Fruit fly (Drosophila melanogaster) whole organism, prepupa: ENCODE measurements around the gene CG3698.

Experiments used
- Blimp-1 ChIP-seq: fragments of 200-800 bp; sonication (Bioruptor generic); optimal IDR thresholded peaks from 3 replicates; lab custom pipeline; 2017; ENCODE audit warnings: missing biosample characterization, missing genetic modification characterization, mild to moderate bottlenecking, moderate library complexity, missing genetic modification reagents
- CG10631 ChIP-seq: fragments of 200-800 bp; sonication (Bioruptor generic); optimal IDR thresholded peaks from 2 replicates; lab custom pipeline; 2016; ENCODE audit warnings: missing biosample characterization, missing genetic modification characterization
- CG10669 ChIP-seq: fragments of 200-800 bp; sonication (Bioruptor generic); optimal IDR thresholded peaks from 3 replicates; lab custom pipeline; 2018; ENCODE audit warnings: missing biosample characterization, mild to moderate bottlenecking, missing genetic modification characterization, moderate library complexity
- CG11902 ChIP-seq: fragments of 200-800 bp; sonication (Bioruptor generic); optimal IDR thresholded peaks from 3 replicates; lab custom pipeline; 2016; ENCODE audit warnings: missing biosample characterization, missing genetic modification characterization
- CG31627 ChIP-seq: fragments of 200-800 bp; sonication (Bioruptor generic); optimal IDR thresholded peaks from 3 replicates; lab custom pipeline; 2016; ENCODE audit warnings: missing biosample characterization, missing genetic modification characterization
- CG3919 ChIP-seq: fragments of 200-800 bp; sonication (Bioruptor generic); optimal IDR thresholded peaks from 3 replicates; lab custom pipeline; 2016; ENCODE audit warnings: missing biosample characterization, missing genetic modification characterization
- CG6792 ChIP-seq: fragments of 200-800 bp; sonication (Bioruptor generic); optimal IDR thresholded peaks from 3 replicates; lab custom pipeline; 2016; ENCODE audit warnings: missing biosample characterization, missing genetic modification characterization
- CG6854 ChIP-seq: fragments of 200-800 bp; sonication (Bioruptor generic); optimal IDR thresholded peaks from 2 replicates; lab custom pipeline; 2017; ENCODE audit warnings: missing biosample characterization, mild to moderate bottlenecking, missing genetic modification characterization
- CG7368 ChIP-seq: fragments of 200-800 bp; sonication (Bioruptor generic); optimal IDR thresholded peaks from 3 replicates; lab custom pipeline; 2016; ENCODE audit warnings: missing biosample characterization, missing genetic modification characterization
- CG8632 ChIP-seq: fragments of 200-800 bp; sonication (Bioruptor generic); optimal IDR thresholded peaks from 3 replicates; lab custom pipeline; 2016; ENCODE audit warnings: missing biosample characterization, missing genetic modification characterization
- CG9139 ChIP-seq: fragments of 200-800 bp; sonication (Bioruptor generic); optimal IDR thresholded peaks from 3 replicates; lab custom pipeline; 2017; ENCODE audit warnings: missing biosample characterization, mild to moderate bottlenecking, missing genetic modification characterization
- Eip75B ChIP-seq: fragments of 200-800 bp; sonication (Bioruptor generic); optimal IDR thresholded peaks from 3 replicates; lab custom pipeline; 2016; ENCODE audit warnings: missing biosample characterization, missing genetic modification characterization
- Eip78C ChIP-seq: fragments of 200-800 bp; sonication (Bioruptor generic); peaks from one replicate; lab custom pipeline; 2016; ENCODE audit warnings: missing biosample characterization, missing genetic modification characterization
- Eip93F ChIP-seq: fragments of 200-800 bp; sonication (Bioruptor generic); optimal IDR thresholded peaks from 2 replicates; lab custom pipeline; 2016; ENCODE audit warnings: missing biosample characterization, mild to moderate bottlenecking, missing genetic modification characterization
- Hr39 ChIP-seq: fragments of 200-800 bp; sonication (Bioruptor generic); optimal IDR thresholded peaks from 2 replicates; lab custom pipeline; 2016; ENCODE audit warnings: missing biosample characterization, missing genetic modification characterization
- Hr4 ChIP-seq: fragments of 200-800 bp; sonication (Bioruptor generic); optimal IDR thresholded peaks from 3 replicates; lab custom pipeline; 2016; ENCODE audit warnings: missing biosample characterization, missing genetic modification characterization
- Lpt ChIP-seq: fragments of 200-800 bp; sonication (Bioruptor generic); optimal IDR thresholded peaks from 3 replicates; lab custom pipeline; 2016; ENCODE audit warnings: missing biosample characterization, missing genetic modification characterization
- Met ChIP-seq: fragments of 200-800 bp; sonication (Bioruptor generic); optimal IDR thresholded peaks from 3 replicates; lab custom pipeline; 2016; ENCODE audit warnings: missing biosample characterization, missing genetic modification characterization
- OdsH ChIP-seq: fragments of 200-800 bp; sonication (Bioruptor generic); optimal IDR thresholded peaks from 3 replicates; lab custom pipeline; 2016; ENCODE audit warnings: missing biosample characterization, missing genetic modification characterization
- Sox102F ChIP-seq: fragments of 200-800 bp; sonication (Bioruptor generic); optimal IDR thresholded peaks from 2 replicates; lab custom pipeline; 2016; ENCODE audit warnings: missing biosample characterization, mild to moderate bottlenecking, missing genetic modification characterization
- acj6 ChIP-seq: fragments of 200-800 bp; sonication (Bioruptor generic); optimal IDR thresholded peaks from 3 replicates; lab custom pipeline; 2016; ENCODE audit warnings: missing biosample characterization, missing genetic modification characterization
- cyc ChIP-seq: fragments of 200-800 bp; sonication (Bioruptor generic); optimal IDR thresholded peaks from 3 replicates; lab custom pipeline; 2016; ENCODE audit warnings: missing biosample characterization, missing genetic modification characterization
- eg ChIP-seq: fragments of 200-800 bp; sonication (Bioruptor generic); IDR thresholded peaks from 3 replicates; pipeline ENCODE4 v1.3.6; 2022; ENCODE audit warnings: missing biosample characterization, missing genetic modification characterization
- esn ChIP-seq: fragments of 200-800 bp; sonication (Bioruptor generic); optimal IDR thresholded peaks from 2 replicates; lab custom pipeline; 2016; ENCODE audit warnings: missing biosample characterization, mild to moderate bottlenecking, missing genetic modification characterization, moderate library complexity
- fd59A ChIP-seq: fragments of 200-800 bp; sonication (Bioruptor generic); optimal IDR thresholded peaks from 2 replicates; lab custom pipeline; 2017; ENCODE audit warnings: missing biosample characterization, mild to moderate bottlenecking, missing genetic modification characterization, missing genetic modification reagents
- lz ChIP-seq: fragments of 200-800 bp; sonication (Bioruptor generic); optimal IDR thresholded peaks from 3 replicates; lab custom pipeline; 2016; ENCODE audit warnings: missing biosample characterization, missing genetic modification characterization
- net ChIP-seq: fragments of 200-800 bp; sonication (Bioruptor generic); optimal IDR thresholded peaks from 3 replicates; lab custom pipeline; 2016; ENCODE audit warnings: missing biosample characterization, missing genetic modification characterization
- ss ChIP-seq, 2 experiments: fragments of 200-800 bp; sonication (Bioruptor generic); optimal IDR thresholded peaks; 2 replicates in 1 of 2; 3 replicates in 1 of 2; lab custom pipeline; 2017 to 2018; ENCODE audit warnings: mild to moderate bottlenecking in 2 of 2, missing biosample characterization in 2 of 2, missing genetic modification characterization in 2 of 2, moderate library complexity in 1 of 2
- svp ChIP-seq: fragments of 200-800 bp; sonication (Bioruptor generic); peaks from one replicate; lab custom pipeline; 2016; ENCODE audit warnings: missing biosample characterization, missing genetic modification characterization
- topi ChIP-seq: fragments of 200-800 bp; sonication (Bioruptor generic); optimal IDR thresholded peaks from 3 replicates; lab custom pipeline; 2016; ENCODE audit warnings: missing biosample characterization, missing genetic modification characterization
- vri ChIP-seq: fragments of 200-800 bp; sonication (Bioruptor generic); optimal IDR thresholded peaks from 3 replicates; lab custom pipeline; 2016; ENCODE audit warnings: missing biosample characterization, mild to moderate bottlenecking, missing genetic modification characterization

CG3698 gene

dm6 chr3L:20826950-20827910 is 29.1 kb upstream of the CG3698 start:
- TF ChIP-seq CG7368 (GFP tag; lab: Kevin White, UChicago): no peak
- peak; percentile 50 for TF ChIP-seq topi
- TF ChIP-seq svp (GFP tag; lab: Kevin White, UChicago): peak; percentile 84
- peak; percentile 15 for TF ChIP-seq Sox102F
- peak; percentile 35 for TF ChIP-seq Hr39 (GFP tag; lab: Kevin White, UChicago)
- peak; percentile 53 for TF ChIP-seq Eip78C (GFP tag; lab: Kevin White, UChicago)
- peak; percentile 36 for TF ChIP-seq CG31627 (GFP tag; lab: Kevin White, UChicago)
- TF ChIP-seq OdsH: peak; percentile 38
- peak; percentile 59 for TF ChIP-seq esn (GFP tag; lab: Kevin White, UChicago)
- TF ChIP-seq CG8632 (GFP tag; lab: Kevin White, UChicago): peak; percentile 4
- no peak for TF ChIP-seq fd59A (GFP tag; lab: Kevin White, UChicago)
- TF ChIP-seq Eip75B: no peak
- peak; percentile 27 for TF ChIP-seq Hr4 (GFP tag; lab: Kevin White, UChicago)
- peak; percentile 47 for TF ChIP-seq cyc (GFP tag; lab: Kevin White, UChicago)
- peak; percentile 44 for TF ChIP-seq lz (GFP tag; lab: Kevin White, UChicago)
- no peak for TF ChIP-seq CG11902 (GFP tag; lab: Kevin White, UChicago)
- TF ChIP-seq net (GFP tag; lab: Kevin White, UChicago): peak; percentile 22
- no peak for TF ChIP-seq CG10631 (GFP tag; lab: Kevin White, UChicago)
- TF ChIP-seq Met (GFP tag; lab: Kevin White, UChicago): peak; percentile 51
- no peak for TF ChIP-seq Lpt (GFP tag; lab: Kevin White, UChicago)
- TF ChIP-seq, all 60 proteins: peak for 14

- TF ChIP-seq Blimp-1 (GFP tag; lab: Kevin White, UChicago): peak; percentile 40
- no peak for TF ChIP-seq Eip93F
- peak; percentile 34 for TF ChIP-seq Hr4 (GFP tag; lab: Kevin White, UChicago)
- TF ChIP-seq svp (GFP tag; lab: Kevin White, UChicago): peak; percentile 33
These were observed 25.1 kb upstream of the CG3698 start for dm6 chr3L:20823206-20823803.

dm6 chr3L:20817927-20818326 is 19.8 kb upstream of the CG3698 start, which contains the start of gene Mst77F:
Gene Mst77F, minus strand, starts transcription at chr3L:20818027.
- TF ChIP-seq CG6792 (no peak), CG9139 (GFP tag; lab: Kevin White, UChicago) (no peak), CG31627 (GFP tag; lab: Kevin White, UChicago) (no peak), ss (GFP tag; optimal IDR thresholded peaks at IDR 0.05; lab: Kevin White, UChicago) (no peak), CG3919 (GFP tag; lab: Kevin White, UChicago) (no peak), acj6 (GFP tag; lab: Kevin White, UChicago) (no peak), CG10669 (GFP tag; lab: Kevin White, UChicago) (no peak), CG7368 (GFP tag; lab: Kevin White, UChicago) (no peak), eg (no peak), CG6854 (GFP tag; lab: Kevin White, UChicago) (no peak), svp (GFP tag; lab: Kevin White, UChicago) (no peak), vri (GFP tag; lab: Kevin White, UChicago) (no peak)

dm6 chr3L:20815666-20816375 is 17.6 kb upstream of the CG3698 start, which contains the start of the genes CG3618 and Pka-R1:
Gene CG3618, minus strand, starts transcription at chr3L:20816075.
Gene Pka-R1, plus strand, starts transcription at chr3L:20816118.
- TF ChIP-seq CG31627 (GFP tag; lab: Kevin White, UChicago): peak; percentile 2
- no peak for TF ChIP-seq lz (GFP tag; lab: Kevin White, UChicago)
- peak; percentile 21 for TF ChIP-seq esn (GFP tag; lab: Kevin White, UChicago)
